Worm (Caenorhabditis elegans) whole organism, mixed stage, embryonic: Measurements from ENCODE around the gene pqn-96.

Experiments
- blmp-1 ChIP-seq: fragments of 150-350 bp; optimal IDR thresholded peaks from 2 replicates; lab custom pipeline; 2014; ENCODE audit warnings: missing biosample characterization, missing genetic modification characterization
- ceh-43 ChIP-seq: fragments of 200-800 bp; sonication (Bioruptor generic); optimal IDR thresholded peaks from 2 replicates; lab custom pipeline; 2018; ENCODE audit warnings: mild to moderate bottlenecking, missing genetic modification characterization, moderate library complexity, missing compliant biosample characterization
- ceh-83 ChIP-seq: fragments of 200-800 bp; sonication (Bioruptor generic); optimal IDR thresholded peaks from 2 replicates; lab custom pipeline; 2018; ENCODE audit warnings: mild to moderate bottlenecking, missing genetic modification characterization, missing compliant biosample characterization
- elt-3 ChIP-seq: fragments of 150-350 bp; optimal IDR thresholded peaks from 2 replicates; lab custom pipeline; 2014; ENCODE audit warnings: missing biosample characterization, missing genetic modification characterization
- ham-2 ChIP-seq: fragments of 200-800 bp; sonication (Bioruptor generic); optimal IDR thresholded peaks from 2 replicates; lab custom pipeline; 2018; ENCODE audit warnings: mild to moderate bottlenecking, missing genetic modification characterization, missing compliant biosample characterization
- lsy-2 ChIP-seq: fragments of 150-350 bp; optimal IDR thresholded peaks from 2 replicates; lab custom pipeline; 2014; ENCODE audit warnings: missing biosample characterization, missing genetic modification characterization
- mep-1 ChIP-seq: fragments of 150-350 bp; optimal IDR thresholded peaks from 2 replicates; lab custom pipeline; 2017; ENCODE audit warnings: missing biosample characterization, missing genetic modification reagents, missing genetic modification characterization, inconsistent platforms
- nhr-237 ChIP-seq: fragments of 150-350 bp; optimal IDR thresholded peaks from 2 replicates; lab custom pipeline; 2014; ENCODE audit warnings: missing biosample characterization, missing genetic modification characterization
- nhr-28 ChIP-seq: fragments of 150-350 bp; optimal IDR thresholded peaks from 2 replicates; lab custom pipeline; 2014; ENCODE audit warnings: missing biosample characterization, missing genetic modification characterization
- nhr-76 ChIP-seq: sonication (generic microtip); optimal IDR thresholded peaks from 2 replicates; lab custom pipeline; 2017; ENCODE audit warnings: missing biosample characterization, missing genetic modification characterization
- pha-4 ChIP-seq: fragments of 150-350 bp; optimal IDR thresholded peaks from 2 replicates; lab custom pipeline; 2018; ENCODE audit warnings: missing biosample characterization, missing genetic modification reagents, missing genetic modification characterization
- unc-39 ChIP-seq: fragments of 150-350 bp; optimal IDR thresholded peaks from 2 replicates; lab custom pipeline; 2014; ENCODE audit warnings: missing biosample characterization, missing genetic modification characterization

DNA sequence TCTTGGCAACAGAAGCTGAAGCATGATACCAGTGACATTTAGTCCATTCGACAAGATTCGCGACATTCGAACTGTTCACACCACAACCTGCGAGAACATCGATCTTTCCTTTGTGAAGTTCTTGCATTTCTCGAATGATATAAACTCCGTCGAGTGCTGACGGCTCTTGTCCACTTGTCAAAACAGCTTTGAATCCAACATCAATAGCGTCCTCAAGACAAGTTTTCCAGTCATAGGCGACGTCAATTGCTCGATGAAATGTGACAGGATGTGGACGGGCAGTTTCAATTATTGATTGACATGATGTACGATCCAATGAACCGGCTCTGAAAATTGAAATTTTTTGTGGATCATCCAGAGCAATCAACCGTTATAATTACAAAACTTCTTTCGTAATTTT, 36.6 kb downstream of the pqn-96 start:
- no peak for TF ChIP-seq elt-3
- no peak for TF ChIP-seq mep-1
- no peak for TF ChIP-seq nhr-28 (tag; lab: Kevin White, UChicago)
- TF ChIP-seq ceh-43, result no peak
- TF ChIP-seq nhr-76 (tag; lab: Kevin White, UChicago), result no peak
- TF ChIP-seq unc-39 (tag; lab: Kevin White, UChicago), result no peak
- TF ChIP-seq pha-4 (tag; lab: Kevin White, UChicago), result no peak
- no peak for TF ChIP-seq ceh-83 (GFP tag; lab: Kevin White, UChicago)
- no peak for TF ChIP-seq blmp-1 (tag; lab: Kevin White, UChicago)
- TF ChIP-seq lsy-2, result no peak
- no peak for TF ChIP-seq ham-2
- no peak for TF ChIP-seq nhr-237 (tag; lab: Kevin White, UChicago)
